Fruit fly (Drosophila melanogaster): Measurements from ENCODE around the gene Cyp318a1.

Gene Cyp318a1

dm6 chrX:12056535-12056934 is 24.1 kb downstream of the Cyp318a1 start, which contains the start of gene Uch-L5R:
Uch-L5R (minus strand) TSS chrX:12056635.
- TF ChIP-seq CG8478 (optimal IDR thresholded peaks at IDR 0.05): no peak

dm6 chrX:12059495-12059894 is 27.1 kb downstream of the Cyp318a1 start, which contains the start of gene Muc11A:
Muc11A (plus strand) TSS chrX:12059795.
- no peak for TF ChIP-seq CG8478 (optimal IDR thresholded peaks at IDR 0.05)
- TF ChIP-seq CTCF (optimal IDR thresholded peaks at IDR 0.05): no peak

DNA sequence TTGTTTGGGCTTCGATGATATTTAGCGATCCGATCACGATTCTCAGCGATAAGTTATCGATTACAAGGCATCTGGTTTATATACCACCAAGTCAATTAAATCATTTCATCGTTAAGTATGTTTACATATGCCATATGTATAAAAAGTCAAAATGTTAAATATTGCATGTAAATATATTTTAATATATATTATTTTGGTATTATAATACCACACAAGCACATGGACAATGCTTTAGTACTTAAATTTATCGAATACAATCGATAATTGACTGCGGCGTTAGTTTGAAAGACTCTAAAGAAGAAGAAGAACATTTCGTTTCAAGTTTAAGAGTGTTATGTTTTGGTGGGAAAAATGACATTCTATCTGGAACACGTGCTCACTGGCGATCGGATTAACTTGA is 37.7 kb downstream of the Cyp318a1 start, which contains the start of gene CG34323:
Gene CG34323 (plus strand): TSS at position 301 of the 400 bp plus-strand sequence.
- TF ChIP-seq CG8478 (optimal IDR thresholded peaks at IDR 0.05) (no peak), CTCF (optimal IDR thresholded peaks at IDR 0.05) (no peak)

DNA sequence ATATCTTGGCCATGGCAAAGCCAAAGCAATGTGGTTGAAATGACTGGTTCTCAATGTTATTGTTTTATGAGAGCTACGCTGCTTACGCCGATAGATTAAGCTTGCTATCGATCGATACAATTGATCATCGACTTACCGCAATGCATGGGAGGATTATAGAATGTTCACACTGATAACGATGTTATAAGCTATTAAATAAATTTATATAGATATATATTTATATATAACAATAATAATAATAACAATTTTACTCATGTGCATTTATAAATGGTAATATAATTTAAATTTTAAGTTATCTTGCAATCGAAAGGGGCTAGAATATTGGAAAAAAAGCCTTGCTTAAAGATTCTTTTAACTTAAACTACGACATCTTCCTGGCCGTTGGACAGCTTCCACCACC is 40.3 kb downstream of the Cyp318a1 start, which contains the start of gene moon:
Gene moon (minus strand): TSS at position 101 of the 400 bp plus-strand sequence.
- TF ChIP-seq CTCF (optimal IDR thresholded peaks at IDR 0.05) (no peak), CG8478 (optimal IDR thresholded peaks at IDR 0.05) (no peak)

- TF ChIP-seq CTCF (optimal IDR thresholded peaks at IDR 0.05) (no peak), CG8478 (optimal IDR thresholded peaks at IDR 0.05) (no peak)
Observed at dm6 chrX:12073637-12074036, 41.2 kb downstream of the Cyp318a1 start.

- TF ChIP-seq CTCF (optimal IDR thresholded peaks at IDR 0.05): no peak
- no peak for TF ChIP-seq CG8478 (optimal IDR thresholded peaks at IDR 0.05)
Observed at dm6 chrX:12075569-12075968, 43.1 kb downstream of the Cyp318a1 start.

DNA sequence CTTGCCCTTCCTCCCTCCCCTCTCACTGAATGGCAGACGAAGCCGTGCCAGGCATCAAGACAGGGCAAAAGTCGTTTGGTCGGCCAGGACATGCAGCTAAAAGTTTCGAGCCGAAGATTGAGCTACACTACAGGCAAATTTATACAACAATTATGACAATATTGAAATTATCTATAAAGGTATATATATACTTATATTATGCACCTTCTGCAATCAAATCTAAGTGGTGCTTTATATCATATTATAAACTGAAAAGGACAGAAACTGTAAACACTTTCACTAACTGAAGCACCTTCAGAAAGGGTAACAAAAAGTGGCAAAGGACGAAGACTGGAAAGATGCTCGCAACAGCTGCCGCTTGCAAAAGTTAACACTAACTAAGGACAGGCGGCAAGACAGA is 43.8 kb downstream of the Cyp318a1 start:
- TF ChIP-seq CTCF (optimal IDR thresholded peaks at IDR 0.05): no peak
- no peak for TF ChIP-seq CG8478 (optimal IDR thresholded peaks at IDR 0.05)

DNA sequence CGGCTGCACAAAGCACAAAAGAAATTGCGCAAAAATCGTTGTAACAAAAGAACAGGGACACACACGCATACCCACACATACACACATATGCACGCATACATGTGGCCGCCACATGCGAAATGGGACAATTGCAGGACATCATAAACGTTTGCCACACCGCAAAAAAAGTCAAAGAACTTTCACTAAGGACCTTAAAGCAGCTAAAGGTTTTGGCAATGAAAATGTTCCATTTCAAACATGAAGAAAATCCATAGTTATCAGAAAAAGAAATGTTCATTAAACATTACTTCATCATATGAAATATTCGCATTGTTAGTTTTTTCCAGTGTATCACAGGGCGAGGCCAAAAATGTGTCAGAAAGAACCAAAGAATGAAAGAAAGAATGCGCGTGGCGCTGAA is 49.8 kb downstream of the Cyp318a1 start:
- TF ChIP-seq CTCF (optimal IDR thresholded peaks at IDR 0.05): no peak

DNA sequence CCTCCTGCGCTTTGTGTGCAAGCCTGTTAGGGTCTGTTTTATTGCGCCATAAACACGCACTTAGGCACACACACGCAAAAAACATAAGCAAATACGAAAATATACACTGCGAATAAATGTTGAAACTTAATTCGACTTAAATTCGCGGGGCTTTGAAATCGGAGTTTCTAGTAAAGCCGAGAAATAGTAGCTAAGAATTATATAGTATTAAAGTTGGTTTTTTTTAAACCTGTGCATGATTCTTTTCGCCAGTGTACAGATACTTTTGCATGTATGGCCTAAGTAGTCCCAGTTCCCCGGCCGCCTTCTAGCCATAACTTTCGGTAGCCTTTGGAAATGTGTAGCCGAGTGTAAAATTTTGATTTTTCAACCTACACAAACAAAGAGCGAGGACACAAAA is 52.0 kb downstream of the Cyp318a1 start:
- TF ChIP-seq CG8478 (optimal IDR thresholded peaks at IDR 0.05): no peak
- no peak for TF ChIP-seq CTCF (optimal IDR thresholded peaks at IDR 0.05)

All from S2 (cell line).